Worm (Caenorhabditis elegans) whole organism, L3 larva: Measurements from ENCODE around the gene ttc-4.
A peak's percentile ranks its signal among the peaks of the same experiment; 100 is the strongest.

Experiments
- ZK546.5 ChIP-seq: sonication (generic microtip); optimal IDR thresholded peaks from 2 replicates; lab custom pipeline; 2017; ENCODE audit warnings: missing biosample characterization, missing genetic modification characterization
- ama-1 ChIP-seq: fragments of 150-350 bp; optimal IDR thresholded peaks from 2 replicates; lab custom pipeline; 2018
- egl-27 ChIP-seq: sonication (generic microtip); optimal IDR thresholded peaks from 4 replicates; lab custom pipeline; 2017; ENCODE audit warnings: missing biosample characterization, missing genetic modification reagents, missing genetic modification characterization
- fkh-10 ChIP-seq: sonication (generic microtip); optimal IDR thresholded peaks from 2 replicates; lab custom pipeline; 2017; ENCODE audit warnings: missing biosample characterization, missing genetic modification reagents, missing genetic modification characterization
- pha-4 ChIP-seq: fragments of 150-350 bp; optimal IDR thresholded peaks from 2 replicates; lab custom pipeline; 2014; ENCODE audit warnings: missing biosample characterization, missing genetic modification reagents, missing genetic modification characterization
- unc-62 ChIP-seq: fragments of 150-350 bp; sonication (generic microtip); optimal IDR thresholded peaks from 4 replicates; lab custom pipeline; 2014; ENCODE audit warnings: missing biosample characterization, missing genetic modification reagents, missing genetic modification characterization

DNA sequence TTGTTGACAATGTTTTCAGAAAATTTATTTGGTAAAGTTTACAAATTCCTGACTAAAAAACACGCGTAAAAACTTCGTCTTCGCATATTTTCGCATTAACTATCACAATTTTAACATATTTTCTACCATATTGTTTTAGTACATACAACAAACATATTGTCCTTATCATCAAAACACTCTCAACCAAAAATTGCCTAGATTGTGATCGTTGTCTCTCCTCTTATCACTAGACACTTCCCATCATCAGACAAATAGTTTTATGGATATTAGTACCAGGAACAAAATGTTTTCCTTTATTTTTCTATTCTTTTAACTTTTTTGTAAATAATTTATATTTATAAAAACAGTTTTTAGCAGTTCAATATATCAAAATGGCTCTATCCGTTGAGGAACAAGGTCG, 33.1 kb upstream of the ttc-4 start, which contains the start of gene C17C3.3:
- TF ChIP-seq pha-4 (tag; lab: Kevin White, UChicago) (peak; percentile 46), ama-1 (lab: Kevin White, UChicago) (no peak), unc-62 (GFP tag; lab: Kevin White, UChicago) (no peak), fkh-10 (GFP tag; lab: Kevin White, UChicago) (no peak), egl-27 (no peak), ZK546.5 (tag; lab: Kevin White, UChicago) (no peak)
